Worm (Caenorhabditis elegans) whole organism, young adult: ENCODE measurements around the gene gst-2.
A peak's percentile ranks its signal among the peaks of the same experiment; 100 is the strongest.

Experiments
- ama-1 ChIP-seq, 3 experiments: fragments of 150-350 bp in 1 of 3; sonication (generic microtip) in 2 of 3; optimal IDR thresholded peaks; 2 replicates each; lab custom pipeline; 2014 to 2018; ENCODE audit warnings: missing biosample characterization in 2 of 3, missing genetic modification characterization in 2 of 3, missing genetic modification reagents in 2 of 3
- attf-3 ChIP-seq: fragments of 200-800 bp; sonication (Bioruptor generic); conservative IDR thresholded peaks from 2 replicates; pipeline ENCODE4 v1.3.6; 2022; ENCODE audit warnings: missing genetic modification reagents, missing genetic modification characterization, missing compliant biosample characterization
- attf-6 ChIP-seq: fragments of 200-800 bp; sonication (Bioruptor generic); IDR thresholded peaks from 2 replicates; pipeline ENCODE4 v1.3.6; 2022; ENCODE audit warnings: missing genetic modification reagents, missing genetic modification characterization, missing compliant biosample characterization
- die-1 ChIP-seq: sonication (generic microtip); optimal IDR thresholded peaks from 2 replicates; lab custom pipeline; 2016; ENCODE audit warnings: missing genotype, mild to moderate bottlenecking, missing genetic modification characterization, missing compliant biosample characterization
- pbrm-1 ChIP-seq: fragments of 200-800 bp; sonication (Bioruptor generic); IDR thresholded peaks from 2 replicates; pipeline ENCODE4 v1.3.6; 2022; ENCODE audit warnings: missing genetic modification reagents, missing genetic modification characterization, missing compliant biosample characterization
- snpc-1.1 ChIP-seq: sonication (generic microtip); optimal IDR thresholded peaks from 2 replicates; lab custom pipeline; 2017; ENCODE audit warnings: missing genetic modification characterization, mild to moderate bottlenecking, missing compliant biosample characterization, antibody characterized with exemption, moderate library complexity, missing genotype, missing genetic modification reagents; ENCODE audit not compliant: insufficient read depth
- sptf-2 ChIP-seq: fragments of 200-800 bp; sonication (Bioruptor generic); optimal IDR thresholded peaks from 2 replicates; lab custom pipeline; 2018; ENCODE audit warnings: mild to moderate bottlenecking, missing genetic modification characterization, missing compliant biosample characterization
- unc-62 ChIP-seq: fragments of 150-350 bp; optimal IDR thresholded peaks from 2 replicates; lab custom pipeline; 2014; ENCODE audit warnings: missing biosample characterization, missing genetic modification reagents, missing genetic modification characterization

ce11 chrIV:10096881-10097280 is 45.0 kb downstream of the gst-2 start, which contains the start of gene dis-3:
- TF ChIP-seq attf-6 (no peak), attf-3 (peak; percentile 88), sptf-2 (GFP tag; lab: Kevin White, UChicago) (no peak), unc-62 (GFP tag; lab: Kevin White, UChicago) (no peak), pbrm-1 (GFP tag; lab: Robert Waterston, UW) (no peak), ama-1 (optimal IDR thresholded peaks at IDR 0.05; lab: Kevin White, UChicago) (no peak), ama-1 (GFP tag; optimal IDR thresholded peaks at IDR 0.05; lab: Kevin White, UChicago) (no peak), snpc-1.1 (tag; lab: Kevin White, UChicago) (no peak), die-1 (tag; lab: Kevin White, UChicago) (no peak)
